Worm (Caenorhabditis elegans): ENCODE results near the gene F47B7.5.
A peak's percentile ranks its signal among the peaks of the same experiment; 100 is the strongest.

F47B7.5 gene

ce11 chrX:3792715-3793114 is 24.1 kb upstream of the F47B7.5 start, which contains the start of gene idpp-5:
Gene idpp-5 (minus strand): TSS chrX:3792815.
- TF ChIP-seq cog-1 (tag; optimal IDR thresholded peaks at IDR 0.05) (no peak), ref-1 (GFP tag; conservative IDR thresholded peaks at IDR 0.05) (no peak), ztf-23 (GFP tag; IDR thresholded peaks at IDR 0.05) (no peak), klf-2 (GFP tag; conservative IDR thresholded peaks at IDR 0.05) (no peak), T22C8.4 (GFP tag; IDR thresholded peaks at IDR 0.05) (no peak), med-1 (GFP tag; optimal IDR thresholded peaks at IDR 0.05; ENCODE audit: insufficient read depth) (no peak), ztf-29 (GFP tag; IDR thresholded peaks at IDR 0.05) (no peak)

ce11 chrX:3791098-3791497 is 22.5 kb upstream of the F47B7.5 start:
- TF ChIP-seq ztf-29 (GFP tag; IDR thresholded peaks at IDR 0.05) (no peak), med-1 (GFP tag; optimal IDR thresholded peaks at IDR 0.05; ENCODE audit: insufficient read depth) (no peak), ref-1 (GFP tag; conservative IDR thresholded peaks at IDR 0.05) (no peak), tab-1 (GFP tag; IDR thresholded peaks at IDR 0.05) (no peak), klf-2 (GFP tag; conservative IDR thresholded peaks at IDR 0.05) (no peak), T22C8.4 (GFP tag; IDR thresholded peaks at IDR 0.05) (no peak), cog-1 (tag; optimal IDR thresholded peaks at IDR 0.05) (no peak), flt-1 (GFP tag; IDR thresholded peaks at IDR 0.05) (no peak), ztf-23 (GFP tag; IDR thresholded peaks at IDR 0.05) (no peak)

DNA sequence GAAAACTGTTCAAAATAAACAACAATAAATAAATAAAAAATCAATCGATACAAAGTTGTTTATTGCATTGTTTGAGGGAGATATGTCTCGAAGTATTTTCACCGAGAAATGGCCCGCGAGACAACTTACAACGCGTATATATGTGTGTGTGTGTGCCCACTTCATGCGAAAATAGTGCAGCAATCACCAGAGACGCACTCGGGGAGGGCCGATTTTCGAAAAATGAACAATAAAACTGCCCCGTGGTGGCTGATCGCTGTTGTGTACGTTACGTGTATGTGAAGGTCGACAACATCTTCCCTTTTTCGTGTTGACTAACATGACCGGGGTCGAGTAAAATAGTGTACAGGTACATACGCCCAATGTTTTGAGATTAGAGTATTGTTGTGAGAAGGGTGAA is 19.9 kb upstream of the F47B7.5 start:
- TF ChIP-seq klf-2 (GFP tag; conservative IDR thresholded peaks at IDR 0.05) (no peak), ztf-23 (GFP tag; IDR thresholded peaks at IDR 0.05) (no peak), med-1 (GFP tag; optimal IDR thresholded peaks at IDR 0.05; ENCODE audit: insufficient read depth) (no peak), ref-1 (GFP tag; conservative IDR thresholded peaks at IDR 0.05) (no peak), flt-1 (GFP tag; IDR thresholded peaks at IDR 0.05) (no peak), T22C8.4 (GFP tag; IDR thresholded peaks at IDR 0.05) (no peak), tab-1 (GFP tag; IDR thresholded peaks at IDR 0.05) (0 out of 2 replicates have a peak, but pooled peaks have one; percentile 6), ztf-29 (GFP tag; IDR thresholded peaks at IDR 0.05) (no peak)

ce11 chrX:3787431-3788076 is 18.9 kb upstream of the F47B7.5 start, which contains the start of gene pmpl-1:
Gene pmpl-1 (plus strand): TSS chrX:3788026.
- TF ChIP-seq klf-2 (GFP tag; conservative IDR thresholded peaks at IDR 0.05) (no peak), med-1 (GFP tag; optimal IDR thresholded peaks at IDR 0.05; ENCODE audit: insufficient read depth) (no peak), tab-1 (GFP tag; IDR thresholded peaks at IDR 0.05) (no peak), ref-1 (GFP tag; conservative IDR thresholded peaks at IDR 0.05) (no peak), ztf-29 (GFP tag; IDR thresholded peaks at IDR 0.05) (no peak), T22C8.4 (GFP tag; IDR thresholded peaks at IDR 0.05) (no peak), ztf-23 (GFP tag; IDR thresholded peaks at IDR 0.05) (no peak), cog-1 (tag; optimal IDR thresholded peaks at IDR 0.05) (no peak), flt-1 (GFP tag; IDR thresholded peaks at IDR 0.05) (no peak)

DNA sequence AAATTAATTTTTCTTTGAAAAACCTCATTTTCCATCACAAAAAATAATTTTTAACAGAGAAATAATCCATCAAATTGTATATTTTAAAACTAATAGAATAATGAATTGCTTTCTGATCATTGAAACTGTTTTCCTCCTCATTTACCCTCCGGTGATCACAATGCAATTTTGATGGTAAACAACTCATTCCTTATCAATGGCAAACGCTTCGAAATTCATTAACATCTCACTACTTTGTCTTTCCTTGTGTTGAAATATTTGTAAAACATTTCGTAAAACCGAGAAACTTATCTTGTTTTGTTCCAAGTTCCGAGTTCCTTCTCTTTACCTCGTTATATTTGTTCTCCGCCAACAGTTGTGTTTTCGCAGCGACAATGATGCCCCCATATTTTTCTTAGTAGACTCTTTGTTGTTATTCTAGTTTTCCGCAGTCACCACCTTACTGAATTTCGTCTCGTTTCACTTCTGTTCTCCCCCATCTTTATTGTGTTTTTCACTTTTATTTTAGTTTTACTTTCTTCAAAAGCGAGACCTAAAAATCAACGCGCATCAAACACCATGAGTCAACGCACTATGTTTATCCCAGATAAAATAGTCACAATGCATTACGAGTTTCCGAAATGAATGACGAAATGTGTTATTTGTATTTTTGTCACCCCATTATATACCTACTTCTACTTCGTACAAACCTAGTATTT is 16.6 kb upstream of the F47B7.5 start:
- no peak for TF ChIP-seq ztf-23 (GFP tag; IDR thresholded peaks at IDR 0.05)
- no peak for TF ChIP-seq ref-1 (GFP tag; conservative IDR thresholded peaks at IDR 0.05)
- TF ChIP-seq ztf-29 (GFP tag; IDR thresholded peaks at IDR 0.05), result no peak
- no peak for TF ChIP-seq tab-1 (GFP tag; IDR thresholded peaks at IDR 0.05)
- TF ChIP-seq cog-1 (tag; optimal IDR thresholded peaks at IDR 0.05), result no peak
- no peak for TF ChIP-seq klf-2 (GFP tag; conservative IDR thresholded peaks at IDR 0.05)
- TF ChIP-seq med-1 (GFP tag; optimal IDR thresholded peaks at IDR 0.05; ENCODE audit: insufficient read depth), result no peak
- TF ChIP-seq flt-1 (GFP tag; IDR thresholded peaks at IDR 0.05), result no peak
- no peak for TF ChIP-seq T22C8.4 (GFP tag; IDR thresholded peaks at IDR 0.05)

DNA sequence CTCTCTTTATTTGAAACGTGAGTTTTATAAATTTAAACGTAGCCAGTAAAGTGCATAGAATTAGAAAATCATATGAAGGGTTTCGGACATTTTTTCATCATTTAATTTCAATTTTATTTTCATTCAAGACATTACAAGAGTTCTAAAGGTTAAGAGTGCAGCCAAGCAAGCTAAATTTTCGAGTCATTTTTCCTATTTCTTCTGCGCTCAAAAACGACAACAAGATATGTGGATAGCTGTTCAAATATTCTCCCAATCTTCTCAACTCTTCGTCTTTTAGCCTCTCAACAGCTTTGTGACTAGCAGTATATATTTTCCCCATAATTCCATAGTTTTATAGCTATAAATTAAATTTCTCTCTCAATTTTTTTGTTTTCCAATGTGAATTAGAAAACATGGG is 15.0 kb upstream of the F47B7.5 start:
- TF ChIP-seq T22C8.4 (GFP tag; IDR thresholded peaks at IDR 0.05), result no peak
- TF ChIP-seq ref-1 (GFP tag; conservative IDR thresholded peaks at IDR 0.05), result no peak
- TF ChIP-seq ztf-29 (GFP tag; IDR thresholded peaks at IDR 0.05), result no peak
- TF ChIP-seq cog-1 (tag; optimal IDR thresholded peaks at IDR 0.05), result no peak
- no peak for TF ChIP-seq flt-1 (GFP tag; IDR thresholded peaks at IDR 0.05)
- TF ChIP-seq tab-1 (GFP tag; IDR thresholded peaks at IDR 0.05), result no peak
- no peak for TF ChIP-seq med-1 (GFP tag; optimal IDR thresholded peaks at IDR 0.05; ENCODE audit: insufficient read depth)
- no peak for TF ChIP-seq klf-2 (GFP tag; conservative IDR thresholded peaks at IDR 0.05)
- TF ChIP-seq ztf-23 (GFP tag; IDR thresholded peaks at IDR 0.05), result no peak

- TF ChIP-seq cog-1 (tag; optimal IDR thresholded peaks at IDR 0.05) (no peak), klf-2 (GFP tag; conservative IDR thresholded peaks at IDR 0.05) (no peak), med-1 (GFP tag; optimal IDR thresholded peaks at IDR 0.05; ENCODE audit: insufficient read depth) (no peak), flt-1 (GFP tag; IDR thresholded peaks at IDR 0.05) (no peak), ztf-23 (GFP tag; IDR thresholded peaks at IDR 0.05) (no peak), tab-1 (GFP tag; IDR thresholded peaks at IDR 0.05) (no peak), T22C8.4 (GFP tag; IDR thresholded peaks at IDR 0.05) (no peak), ref-1 (GFP tag; conservative IDR thresholded peaks at IDR 0.05) (no peak), ztf-29 (GFP tag; IDR thresholded peaks at IDR 0.05) (no peak)
Measured at ce11 chrX:3781040-3781439, 12.4 kb upstream of the F47B7.5 start, which contains the start of gene marg-1. Gene marg-1 (minus strand): TSS chrX:3781140.

DNA sequence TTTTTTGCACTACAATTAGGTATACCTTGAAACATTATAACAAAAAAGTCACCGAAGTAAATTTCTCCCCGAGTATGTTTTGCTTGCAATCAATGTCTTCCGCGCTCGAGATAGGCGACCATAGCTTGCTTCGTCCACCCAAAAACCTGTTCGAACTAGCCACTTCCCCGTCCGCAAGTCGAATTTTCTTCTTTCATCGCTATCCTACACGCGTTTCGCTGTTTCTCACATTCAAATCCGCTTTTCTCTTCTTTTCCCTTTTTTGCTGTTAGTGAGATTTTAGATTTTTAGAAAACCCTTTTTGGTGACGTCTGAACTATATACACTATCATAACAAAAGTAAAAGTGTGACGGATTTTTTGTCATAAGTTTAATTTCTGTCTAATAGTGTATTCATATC is 4.6 kb upstream of the F47B7.5 start:
- TF ChIP-seq med-1 (GFP tag; optimal IDR thresholded peaks at IDR 0.05; ENCODE audit: insufficient read depth), result no peak
- no peak for TF ChIP-seq ref-1 (GFP tag; conservative IDR thresholded peaks at IDR 0.05)
- no peak for TF ChIP-seq ztf-23 (GFP tag; IDR thresholded peaks at IDR 0.05)
- no peak for TF ChIP-seq klf-2 (GFP tag; conservative IDR thresholded peaks at IDR 0.05)
- no peak for TF ChIP-seq ztf-29 (GFP tag; IDR thresholded peaks at IDR 0.05)
- TF ChIP-seq T22C8.4 (GFP tag; IDR thresholded peaks at IDR 0.05), result no peak
- TF ChIP-seq cog-1 (tag; optimal IDR thresholded peaks at IDR 0.05), result no peak
- TF ChIP-seq tab-1 (GFP tag; IDR thresholded peaks at IDR 0.05), result no peak

DNA sequence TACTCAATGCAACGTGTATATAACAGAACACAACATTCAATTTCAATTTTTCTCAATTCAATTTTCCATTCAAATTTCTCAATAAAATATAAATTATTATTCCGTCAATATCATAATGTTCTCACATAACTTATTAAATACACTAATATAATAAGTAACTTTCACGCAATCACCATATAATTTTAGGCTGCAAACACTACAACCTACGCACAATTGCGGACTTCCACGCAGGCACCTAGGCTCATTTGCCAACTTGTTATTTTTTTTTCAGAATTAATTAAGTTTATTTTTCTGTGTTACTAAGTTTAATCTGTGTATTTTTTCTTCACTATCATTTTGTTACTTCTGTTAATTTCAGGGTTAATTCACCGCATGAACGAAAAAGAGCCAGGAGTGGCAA is 3.8 kb upstream of the F47B7.5 start, which contains the start of gene F47B7.2:
Gene F47B7.2, plus strand, starts transcription at position 358 of the 400 bp plus-strand sequence.
- no peak for TF ChIP-seq flt-1 (GFP tag; IDR thresholded peaks at IDR 0.05)
- TF ChIP-seq tab-1 (GFP tag; IDR thresholded peaks at IDR 0.05), result no peak
- TF ChIP-seq ztf-23 (GFP tag; IDR thresholded peaks at IDR 0.05), result no peak
- TF ChIP-seq T22C8.4 (GFP tag; IDR thresholded peaks at IDR 0.05), result no peak
- TF ChIP-seq ztf-29 (GFP tag; IDR thresholded peaks at IDR 0.05), result no peak
- TF ChIP-seq ref-1 (GFP tag; conservative IDR thresholded peaks at IDR 0.05), result no peak
- no peak for TF ChIP-seq klf-2 (GFP tag; conservative IDR thresholded peaks at IDR 0.05)
- TF ChIP-seq med-1 (GFP tag; optimal IDR thresholded peaks at IDR 0.05; ENCODE audit: insufficient read depth), result no peak
- TF ChIP-seq cog-1 (tag; optimal IDR thresholded peaks at IDR 0.05), result no peak

All from whole organism, midembryonic.